Worm (Caenorhabditis elegans): ENCODE data around the gene nlf-1.

nlf-1 gene

DNA sequence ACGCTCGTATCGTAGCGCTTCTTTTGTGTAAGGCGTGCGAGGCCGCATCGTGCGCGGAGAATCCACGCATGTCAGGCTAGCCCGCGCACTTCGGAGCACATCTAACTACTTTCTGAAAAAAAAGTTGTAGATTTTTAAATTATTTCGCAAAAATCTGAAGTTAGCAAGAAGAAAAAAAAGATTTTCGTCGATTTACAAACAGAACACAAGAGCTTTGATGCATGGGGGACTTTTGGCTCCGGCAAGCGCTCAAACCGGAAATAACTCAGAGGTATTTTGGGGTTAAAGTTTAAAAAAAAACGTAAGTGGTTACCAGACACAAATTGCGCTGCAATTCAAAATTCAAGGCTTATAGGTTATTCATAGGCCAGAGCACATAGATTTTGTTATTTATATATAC, at the start of gene nlf-1, which contains the start of gene F55A4.13:
Gene nlf-1 (minus strand): TSS at position 112 of the 400 bp plus-strand sequence.
Gene F55A4.13 (minus strand): TSS at position 101 of the 400 bp plus-strand sequence.
- TF ChIP-seq php-3 (GFP tag; IDR thresholded peaks at IDR 0.05) (no peak), F26F4.8 (GFP tag; conservative IDR thresholded peaks at IDR 0.05) (no peak), nhr-76 (tag; optimal IDR thresholded peaks at IDR 0.05) (no peak), fos-1 (tag; optimal IDR thresholded peaks at IDR 0.05) (no peak), T26A8.4 (GFP tag; IDR thresholded peaks at IDR 0.05) (no peak), nhr-48 (tag; optimal IDR thresholded peaks at IDR 0.05) (no peak), saeg-2 (GFP tag; IDR thresholded peaks at IDR 0.05) (no peak)

DNA sequence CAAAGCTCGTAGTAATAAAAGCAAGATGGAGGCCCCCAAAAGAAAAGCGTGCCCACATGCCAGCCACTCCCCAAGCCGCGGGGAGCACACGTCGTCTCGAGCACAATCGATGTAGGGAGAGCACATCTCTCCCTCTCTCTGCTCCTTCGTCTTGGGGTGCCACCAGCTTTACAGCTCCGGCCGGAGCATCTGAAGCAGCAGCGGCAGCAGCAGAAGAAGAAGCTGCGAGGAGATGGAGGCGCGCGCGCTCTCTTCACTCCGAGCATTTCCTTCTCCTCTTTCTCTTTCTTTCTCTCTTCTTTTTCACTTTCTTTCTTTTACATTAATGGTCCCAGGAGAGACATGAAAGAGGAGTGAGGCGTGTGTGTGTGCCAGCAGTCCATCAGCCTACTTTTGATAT, 46.7 kb upstream of the nlf-1 start:
- TF ChIP-seq nhr-48 (tag; optimal IDR thresholded peaks at IDR 0.05) (peak; percentile 9), mxl-2 (GFP tag; conservative IDR thresholded peaks at IDR 0.05) (no peak), gei-8 (GFP tag; optimal IDR thresholded peaks at IDR 0.05) (no peak), tra-1 (GFP tag; IDR thresholded peaks at IDR 0.05) (0 out of 2 replicates have a peak, but pooled peaks have one; percentile 7), lin-1 (GFP tag; IDR thresholded peaks at IDR 0.05) (no peak), zfp-2 (tag; optimal IDR thresholded peaks at IDR 0.05) (no peak), Y48G9A.11 (GFP tag; IDR thresholded peaks at IDR 0.05) (no peak), lin-29 (GFP tag; IDR thresholded peaks at IDR 0.05) (no peak), zag-1 (tag; optimal IDR thresholded peaks at IDR 0.05) (no peak), hif-1 (tag; optimal IDR thresholded peaks at IDR 0.05) (peak in 1 of 2 experiments; percentile 38), T20F7.1 (GFP tag; optimal IDR thresholded peaks at IDR 0.05) (no peak), Y5F2A.4 (GFP tag; optimal IDR thresholded peaks at IDR 0.05) (no peak), dmd-8 (GFP tag; IDR thresholded peaks at IDR 0.05) (no peak), vab-7 (GFP tag; IDR thresholded peaks at IDR 0.05) (no peak), ztf-7 (tag; optimal IDR thresholded peaks at IDR 0.05) (no peak), ztf-11 (tag; optimal IDR thresholded peaks at IDR 0.05) (no peak), nhr-77 (tag; optimal IDR thresholded peaks at IDR 0.05) (no peak), lsy-2 (tag; optimal IDR thresholded peaks at IDR 0.05) (peak; percentile 29 to 40), pha-4 (GFP tag; IDR thresholded peaks at IDR 0.05) (no peak; the same call in 1 of the 2 replicates), pha-4 (tag; optimal IDR thresholded peaks at IDR 0.05) (no peak), lin-13 (GFP tag; optimal IDR thresholded peaks at IDR 0.05) (no peak), nhr-237 (tag; optimal IDR thresholded peaks at IDR 0.05) (no peak), dpl-1 (GFP tag; optimal IDR thresholded peaks at IDR 0.05) (no peak), lir-3 (tag; optimal IDR thresholded peaks at IDR 0.05) (no peak), zip-2 (tag; optimal IDR thresholded peaks at IDR 0.05) (no peak), madf-5 (GFP tag; IDR thresholded peaks at IDR 0.05) (no peak), fos-1 (tag; optimal IDR thresholded peaks at IDR 0.05) (no peak), snpc-1.2 (GFP tag; IDR thresholded peaks at IDR 0.05) (no peak), duxl-1 (tag; optimal IDR thresholded peaks at IDR 0.05; ENCODE audit: poor library complexity) (no peak), R02D3.7 (tag; optimal IDR thresholded peaks at IDR 0.05) (no peak), ceh-44 (GFP tag; IDR thresholded peaks at IDR 0.05) (no peak), ZK337.2 (GFP tag; IDR thresholded peaks at IDR 0.05) (no peak), nhr-10 (tag; optimal IDR thresholded peaks at IDR 0.05) (no peak), nhr-28 (tag; optimal IDR thresholded peaks at IDR 0.05) (no peak), hlh-30 (tag; optimal IDR thresholded peaks at IDR 0.05; ENCODE audit: insufficient read depth) (peak; percentile 69), daf-8 (GFP tag; IDR thresholded peaks at IDR 0.05) (no peak), lin-39 (tag; optimal IDR thresholded peaks at IDR 0.05) (peak; percentile 23), madf-9 (GFP tag; conservative IDR thresholded peaks at IDR 0.05) (no peak), ZK546.5 (tag; optimal IDR thresholded peaks at IDR 0.05) (no peak), saeg-2 (GFP tag; IDR thresholded peaks at IDR 0.05) (no peak), fkh-10 (GFP tag; optimal IDR thresholded peaks at IDR 0.05) (no peak), mes-2 (tag; optimal IDR thresholded peaks at IDR 0.05; ENCODE audit: poor library complexity, severe bottlenecking) (no peak), rbr-2 (tag; optimal IDR thresholded peaks at IDR 0.05) (peak; percentile 83), dmd-9 (GFP tag; IDR thresholded peaks at IDR 0.05) (0 out of 2 replicates have a peak, but pooled peaks have one; percentile 36), attf-4 (tag; optimal IDR thresholded peaks at IDR 0.05) (no peak), D1046.2 (GFP tag; IDR thresholded peaks at IDR 0.05) (no peak)
